Worm (Caenorhabditis elegans): Measurements from ENCODE around the gene C04E6.4.

DNA sequence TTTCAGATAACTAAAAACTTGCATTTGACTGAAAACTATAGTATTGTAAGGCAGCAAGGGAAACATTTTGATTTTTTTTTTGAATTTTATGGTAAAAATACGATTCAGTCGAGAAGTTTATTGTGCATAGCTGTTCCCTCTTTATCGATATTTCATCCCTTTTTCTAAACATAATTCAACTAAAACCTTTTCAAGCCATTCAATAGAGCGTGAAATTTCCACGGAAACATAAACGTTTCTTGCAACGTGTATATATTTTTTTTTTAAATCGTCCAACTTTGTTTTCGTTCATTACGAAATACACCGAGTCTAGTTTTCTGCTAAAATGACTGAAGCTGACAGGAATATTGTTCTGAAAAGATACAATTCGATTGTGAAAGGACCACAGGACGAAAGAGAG is 35.4 kb upstream of the C04E6.4 start, which contains the start of gene C02G6.2:
- TF ChIP-seq dmd-4 (tag; optimal IDR thresholded peaks at IDR 0.05; ENCODE audit: borderline replicate concordance) (no peak), hlh-30 (tag; optimal IDR thresholded peaks at IDR 0.05; ENCODE audit: insufficient read depth) (no peak), gmeb-2 (tag; optimal IDR thresholded peaks at IDR 0.05) (no peak), madf-2 (tag; optimal IDR thresholded peaks at IDR 0.05) (no peak)

Measured in whole organism, late embryonic.